Worm (Caenorhabditis elegans) whole organism, L4 larva: ENCODE measurements around the gene T10G3.3.
"Not testable (repeated sequence)": the region's sequence is repeated elsewhere in the genome, so short reads cannot be mapped to it uniquely, and the experiment has no call there.

Experiments
- F26F4.8 ChIP-seq: fragments of 200-800 bp; sonication (Bioruptor generic); conservative IDR thresholded peaks from 2 replicates; pipeline ENCODE4 v1.3.6; 2022; ENCODE audit warnings: missing genetic modification characterization, missing compliant biosample characterization
- F37D6.2 ChIP-seq: sonication (generic microtip); optimal IDR thresholded peaks from 2 replicates; lab custom pipeline; 2016; ENCODE audit warnings: mild to moderate bottlenecking, missing genetic modification characterization, missing compliant biosample characterization
- F44E2.7 ChIP-seq: fragments of 200-800 bp; sonication (Bioruptor generic); IDR thresholded peaks from 2 replicates; pipeline ENCODE4 v2.1.2; 2022; ENCODE audit warnings: missing genetic modification characterization, missing compliant biosample characterization
- F49E8.2 ChIP-seq: sonication (generic microtip); optimal IDR thresholded peaks from 2 replicates; lab custom pipeline; 2016; ENCODE audit warnings: missing compliant biosample characterization, mild to moderate bottlenecking, missing genetic modification characterization, borderline replicate concordance
- T26A8.4 ChIP-seq: fragments of 200-800 bp; sonication (Bioruptor generic); IDR thresholded peaks from 2 replicates; pipeline ENCODE4 v1.3.6; 2022; ENCODE audit warnings: missing genetic modification characterization, missing compliant biosample characterization
- Y48G9A.11 ChIP-seq: fragments of 200-800 bp; sonication (Bioruptor generic); IDR thresholded peaks from 2 replicates; pipeline ENCODE4 v1.3.6; 2022; ENCODE audit warnings: missing genetic modification reagents, missing genetic modification characterization, missing compliant biosample characterization
- Y75B8A.6 ChIP-seq: fragments of 200-800 bp; sonication (Bioruptor generic); IDR thresholded peaks from 2 replicates; pipeline ENCODE4 v1.3.6; 2022; ENCODE audit warnings: missing genetic modification reagents, missing genetic modification characterization, missing compliant biosample characterization
- ZK337.2 ChIP-seq: fragments of 200-800 bp; sonication (Bioruptor generic); IDR thresholded peaks from 2 replicates; pipeline ENCODE4 v1.3.6; 2022; ENCODE audit warnings: missing genetic modification reagents, missing genetic modification characterization, missing compliant biosample characterization
- aha-1 ChIP-seq: fragments of 150-350 bp; peaks from one replicate; lab custom pipeline; 2014; ENCODE audit warnings: missing biosample characterization, missing genetic modification characterization
- aly-2 ChIP-seq: sonication (generic microtip); optimal IDR thresholded peaks from 2 replicates; lab custom pipeline; 2018; ENCODE audit warnings: missing biosample characterization, missing genetic modification characterization
- ceh-28 ChIP-seq: fragments of 150-350 bp; optimal IDR thresholded peaks from 2 replicates; lab custom pipeline; 2014; ENCODE audit warnings: missing biosample characterization, missing genetic modification reagents, missing genetic modification characterization
- ceh-44 ChIP-seq: fragments of 200-800 bp; sonication (Bioruptor generic); IDR thresholded peaks from 2 replicates; pipeline ENCODE4 v1.3.6; 2022; ENCODE audit warnings: missing genetic modification reagents, missing genetic modification characterization, missing compliant biosample characterization
- ctbp-1 ChIP-seq: fragments of 200-800 bp; sonication (Bioruptor generic); IDR thresholded peaks from 2 replicates; pipeline ENCODE4 v1.3.6; 2022; ENCODE audit warnings: missing genetic modification reagents, missing genetic modification characterization, missing compliant biosample characterization
- daf-16 ChIP-seq, 3 experiments: sonication (generic microtip); optimal IDR thresholded peaks; 2 replicates each; lab custom pipeline; 2016 to 2017; ENCODE audit warnings: missing genetic modification characterization in 3 of 3, missing genetic modification reagents in 3 of 3, mild to moderate bottlenecking in 2 of 3, missing compliant biosample characterization in 2 of 3, missing biosample characterization in 1 of 3, moderate library complexity in 1 of 3
- daf-8 ChIP-seq: fragments of 200-800 bp; sonication (Bioruptor generic); IDR thresholded peaks from 2 replicates; pipeline ENCODE4 v1.3.6; 2022; ENCODE audit warnings: missing genetic modification characterization, missing compliant biosample characterization
- dmd-8 ChIP-seq: fragments of 200-800 bp; sonication (Bioruptor generic); IDR thresholded peaks from 2 replicates; pipeline ENCODE4 v1.3.6; 2022; ENCODE audit warnings: missing genetic modification characterization, missing compliant biosample characterization
- dve-1 ChIP-seq: sonication (generic microtip); optimal IDR thresholded peaks from 2 replicates; lab custom pipeline; 2017; ENCODE audit warnings: antibody characterized with exemption, mild to moderate bottlenecking, missing genetic modification characterization, missing compliant biosample characterization; ENCODE audit not compliant: insufficient read depth
- egl-27 ChIP-seq: sonication (generic microtip); optimal IDR thresholded peaks from 3 replicates; lab custom pipeline; 2017; ENCODE audit warnings: missing biosample characterization, missing genetic modification reagents, missing genetic modification characterization
- fkh-10 ChIP-seq: fragments of 150-350 bp; optimal IDR thresholded peaks from 2 replicates; lab custom pipeline; 2014; ENCODE audit warnings: missing biosample characterization, missing genetic modification reagents, missing genetic modification characterization
- fos-1 ChIP-seq: fragments of 150-350 bp; optimal IDR thresholded peaks from 2 replicates; lab custom pipeline; 2014; ENCODE audit warnings: missing biosample characterization, missing genetic modification characterization
- gei-8 ChIP-seq: fragments of 200-800 bp; sonication (Bioruptor generic); optimal IDR thresholded peaks from 2 replicates; lab custom pipeline; 2018; ENCODE audit warnings: mild to moderate bottlenecking, missing genetic modification characterization, missing compliant biosample characterization
- hlh-30 ChIP-seq: sonication (generic microtip); optimal IDR thresholded peaks from 2 replicates; lab custom pipeline; 2017; ENCODE audit warnings: antibody characterized with exemption, mild to moderate bottlenecking, missing genetic modification characterization, missing compliant biosample characterization; ENCODE audit not compliant: insufficient read depth
- jun-1 ChIP-seq: fragments of 150-350 bp; optimal IDR thresholded peaks from 2 replicates; lab custom pipeline; 2014; ENCODE audit warnings: missing biosample characterization, missing genetic modification reagents, missing genetic modification characterization
- lim-7 ChIP-seq: fragments of 200-800 bp; sonication (Bioruptor generic); IDR thresholded peaks from 2 replicates; pipeline ENCODE4 v1.3.6; 2022; ENCODE audit warnings: missing genetic modification characterization, missing compliant biosample characterization
- lin-38 ChIP-seq: fragments of 200-800 bp; sonication (Bioruptor generic); IDR thresholded peaks from 2 replicates; pipeline ENCODE4 v1.3.6; 2022; ENCODE audit warnings: missing genetic modification reagents, missing genetic modification characterization, missing compliant biosample characterization
- madf-5 ChIP-seq, 2 experiments: fragments of 200-800 bp; sonication (Bioruptor generic); IDR thresholded peaks; 2 replicates each; pipeline ENCODE4 v1.3.6; 2022; ENCODE audit warnings: missing compliant biosample characterization in 2 of 2, missing genetic modification characterization in 2 of 2
- mdt-29 ChIP-seq: fragments of 200-800 bp; sonication (Bioruptor generic); IDR thresholded peaks from 2 replicates; pipeline ENCODE4 v1.3.6; 2022; ENCODE audit warnings: missing genetic modification reagents, missing genetic modification characterization, missing compliant biosample characterization
- mes-2 ChIP-seq: sonication (generic microtip); optimal IDR thresholded peaks from 2 replicates; lab custom pipeline; 2016; ENCODE audit warnings: missing genotype, mild to moderate bottlenecking, missing genetic modification characterization, missing compliant biosample characterization; ENCODE audit not compliant: poor library complexity, severe bottlenecking
- nhr-28 ChIP-seq: fragments of 150-350 bp; optimal IDR thresholded peaks from 2 replicates; lab custom pipeline; 2014; ENCODE audit warnings: missing biosample characterization, missing genetic modification characterization
- nhr-41 ChIP-seq: fragments of 200-800 bp; sonication (Bioruptor generic); IDR thresholded peaks from 2 replicates; pipeline ENCODE4 v1.3.6; 2022; ENCODE audit warnings: missing genetic modification reagents, missing genetic modification characterization, missing compliant biosample characterization
- nhr-48 ChIP-seq: sonication (generic microtip); optimal IDR thresholded peaks from 2 replicates; lab custom pipeline; 2016; ENCODE audit warnings: mild to moderate bottlenecking, missing genetic modification characterization, missing compliant biosample characterization
- nhr-76 ChIP-seq: fragments of 150-350 bp; optimal IDR thresholded peaks from 2 replicates; lab custom pipeline; 2014; ENCODE audit warnings: missing biosample characterization, missing genetic modification characterization
- saeg-2 ChIP-seq: fragments of 200-800 bp; sonication (Bioruptor generic); IDR thresholded peaks from 2 replicates; pipeline ENCODE4 v1.3.6; 2022; ENCODE audit warnings: missing genetic modification reagents, missing genetic modification characterization, missing compliant biosample characterization
- sdz-12 ChIP-seq: fragments of 200-800 bp; sonication (Bioruptor generic); optimal IDR thresholded peaks from 2 replicates; lab custom pipeline; 2018; ENCODE audit warnings: mild to moderate bottlenecking, missing genetic modification characterization, missing compliant biosample characterization
- set-16 ChIP-seq: fragments of 200-800 bp; sonication (Bioruptor generic); IDR thresholded peaks from 2 replicates; pipeline ENCODE4 v1.3.6; 2022; ENCODE audit warnings: missing genetic modification reagents, missing genetic modification characterization, missing compliant biosample characterization
- skn-1 ChIP-seq: fragments of 150-350 bp; optimal IDR thresholded peaks from 2 replicates; lab custom pipeline; 2014; ENCODE audit warnings: missing biosample characterization, missing genetic modification characterization
- snpc-1.2 ChIP-seq: fragments of 200-800 bp; sonication (Bioruptor generic); IDR thresholded peaks from 2 replicates; pipeline ENCODE4 v1.3.6; 2022; ENCODE audit warnings: missing genetic modification reagents, missing genetic modification characterization, missing compliant biosample characterization
- spr-1 ChIP-seq: sonication (generic microtip); optimal IDR thresholded peaks from 2 replicates; lab custom pipeline; 2016; ENCODE audit warnings: mild to moderate bottlenecking, missing genetic modification characterization, missing compliant biosample characterization
- unc-130 ChIP-seq: sonication (generic microtip); optimal IDR thresholded peaks from 2 replicates; lab custom pipeline; 2016; ENCODE audit warnings: missing genetic modification reagents, missing genetic modification characterization, missing compliant biosample characterization
- vab-7 ChIP-seq: fragments of 200-800 bp; sonication (Bioruptor generic); IDR thresholded peaks from 2 replicates; pipeline ENCODE4 v1.3.6; 2022; ENCODE audit warnings: missing genetic modification reagents, missing genetic modification characterization, missing compliant biosample characterization
- zag-1 ChIP-seq: fragments of 150-350 bp; optimal IDR thresholded peaks from 2 replicates; lab custom pipeline; 2014; ENCODE audit warnings: missing biosample characterization, missing genetic modification characterization
- zfp-2 ChIP-seq: sonication (generic microtip); optimal IDR thresholded peaks from 2 replicates; lab custom pipeline; 2016; ENCODE audit warnings: mild to moderate bottlenecking, missing genetic modification characterization, missing compliant biosample characterization
- zfp-3 ChIP-seq: fragments of 200-800 bp; sonication (Bioruptor generic); conservative IDR thresholded peaks from 2 replicates; pipeline ENCODE4 v1.3.6; 2022; ENCODE audit warnings: missing genetic modification reagents, missing genetic modification characterization, missing compliant biosample characterization

Gene T10G3.3

DNA sequence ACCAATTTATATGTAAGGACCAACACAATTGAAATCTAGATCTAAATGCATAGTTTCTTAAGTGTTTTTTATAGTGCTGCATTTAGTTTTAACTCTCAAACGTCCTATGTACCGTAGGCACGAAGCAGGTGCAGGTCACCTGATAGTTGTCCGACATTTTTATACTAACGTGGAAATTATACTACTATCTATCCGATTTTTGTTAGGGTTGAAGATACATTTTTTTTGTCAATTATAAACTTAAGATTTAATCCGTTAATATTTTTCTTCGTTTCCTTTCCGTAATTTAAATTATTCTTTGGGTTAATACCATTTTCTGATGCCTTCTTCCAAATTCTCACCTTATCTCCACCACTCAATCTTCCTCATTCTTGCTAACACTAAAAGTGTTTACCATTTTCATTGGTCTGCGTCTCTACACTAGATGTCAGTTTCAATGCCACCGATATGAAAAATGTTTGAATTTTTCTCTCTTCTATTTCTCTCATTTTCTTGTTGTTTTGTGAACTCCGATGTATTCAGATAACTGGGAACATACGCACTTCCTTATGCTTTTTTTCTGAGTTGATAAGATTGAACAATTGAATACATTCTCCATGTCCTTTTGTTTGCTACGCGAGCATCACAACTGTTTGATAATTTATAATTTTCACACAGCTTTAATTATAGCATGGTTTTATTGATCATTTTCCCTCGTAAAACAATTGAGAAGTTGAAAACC, 44.6 kb downstream of the T10G3.3 start, which contains the start of gene Y2H9A.4 (continued):
- no peak for TF ChIP-seq daf-16 (GFP tag; optimal IDR thresholded peaks at IDR 0.05; lab: Kevin White, UChicago)
- TF ChIP-seq daf-16 (tag; optimal IDR thresholded peaks at IDR 0.05; lab: Kevin White, UChicago): peak; percentile 93
- no peak for TF ChIP-seq F37D6.2 (tag; lab: Kevin White, UChicago)
- TF ChIP-seq F26F4.8 (GFP tag; lab: Robert Waterston, UW): no peak
- no peak for TF ChIP-seq zfp-2 (tag; lab: Kevin White, UChicago)
- no peak for TF ChIP-seq ctbp-1
- no peak for TF ChIP-seq daf-8
- TF ChIP-seq gei-8 (GFP tag; lab: Kevin White, UChicago): no peak
- no peak for TF ChIP-seq ceh-44 (GFP tag; lab: Robert Waterston, UW)
- TF ChIP-seq madf-5 (GFP tag; IDR thresholded peaks at IDR 0.05; lab: Robert Waterston, UW): no peak
- TF ChIP-seq mes-2 (tag; lab: Kevin White, UChicago): no peak
- no peak for TF ChIP-seq ceh-28 (tag; lab: Kevin White, UChicago)
- no peak for TF ChIP-seq spr-1 (tag; lab: Kevin White, UChicago)
- peak; percentile 84 for TF ChIP-seq nhr-28
- TF ChIP-seq, all 104 proteins: peak for 6

DNA sequence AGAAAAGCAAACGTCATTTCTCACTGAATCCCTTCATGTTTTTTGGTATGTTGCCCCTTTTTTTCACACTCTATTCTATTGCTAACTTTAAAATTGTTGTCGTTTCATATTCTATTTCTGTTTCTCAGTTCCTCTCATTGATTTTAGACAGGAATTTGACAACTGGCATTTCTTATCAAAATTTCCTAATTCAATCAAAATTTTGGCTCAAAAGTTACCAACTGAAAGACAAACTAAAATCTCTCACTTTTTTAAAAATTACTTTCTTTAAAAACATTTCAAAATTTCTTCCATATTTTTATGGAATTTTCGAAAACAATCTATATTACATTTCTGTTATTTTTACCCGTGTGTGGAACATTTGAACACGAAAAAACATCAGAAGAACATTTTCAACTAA, 46.5 kb downstream of the T10G3.3 start, which contains the start of gene Y2H9A.6:
TSS of gene Y2H9A.6 (plus strand) at position 301 of the 400 bp plus-strand sequence.
- TF ChIP-seq Y75B8A.6 (GFP tag; lab: Robert Waterston, UW); aly-2; nhr-48: not testable (repeated sequence)

DNA sequence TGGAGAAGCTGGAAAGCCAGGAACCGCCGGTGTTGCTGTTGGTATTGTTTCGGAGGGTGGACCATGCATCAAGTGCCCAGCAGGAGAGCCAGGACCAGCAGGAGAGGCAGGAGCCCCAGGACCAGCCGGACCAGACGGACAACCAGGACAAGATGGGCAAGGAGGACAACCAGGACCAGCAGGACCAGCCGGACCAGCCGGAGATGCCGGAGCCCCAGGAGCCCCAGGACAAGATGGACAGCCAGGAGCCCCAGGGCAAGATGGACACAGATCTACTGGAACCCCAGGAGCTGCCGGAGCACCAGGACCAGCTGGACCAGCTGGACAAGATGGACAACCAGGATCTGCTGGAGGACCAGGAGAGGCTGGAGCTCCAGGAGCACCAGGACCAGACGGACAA, 47.2 kb downstream of the T10G3.3 start:
- TF ChIP-seq F44E2.7 (GFP tag; lab: Robert Waterston, UW) (0 out of 2 replicates have a peak, but pooled peaks have one; percentile 25), set-16 (GFP tag; lab: Robert Waterston, UW) (peak; percentile 98), lim-7 (GFP tag; lab: Robert Waterston, UW) (0 out of 2 replicates have a peak, but pooled peaks have one; percentile 17), lin-38 (GFP tag; lab: Robert Waterston, UW) (peak; percentile 22; the same call in 1 of the 2 replicates), dmd-8 (GFP tag; lab: Robert Waterston, UW) (0 out of 2 replicates have a peak, but pooled peaks have one; percentile 40), ceh-28 (tag; lab: Kevin White, UChicago) (no peak), Y75B8A.6 (GFP tag; lab: Robert Waterston, UW) (no peak), aha-1 (no peak), aly-2 (no peak), mes-2 (tag; lab: Kevin White, UChicago) (no peak), zfp-3 (GFP tag; lab: Robert Waterston, UW) (no peak), zag-1 (no peak), fkh-10 (GFP tag; lab: Kevin White, UChicago) (no peak), madf-5 (GFP tag; IDR thresholded peaks at IDR 0.05; lab: Robert Waterston, UW) (no peak), snpc-1.2 (GFP tag; lab: Robert Waterston, UW) (peak; percentile 38; the same call in 1 of the 2 replicates), ctbp-1 (no peak), T26A8.4 (GFP tag; lab: Robert Waterston, UW) (0 out of 2 replicates have a peak, but pooled peaks have one; percentile 44), ZK337.2 (GFP tag; lab: Robert Waterston, UW) (no peak), vab-7 (no peak)

DNA sequence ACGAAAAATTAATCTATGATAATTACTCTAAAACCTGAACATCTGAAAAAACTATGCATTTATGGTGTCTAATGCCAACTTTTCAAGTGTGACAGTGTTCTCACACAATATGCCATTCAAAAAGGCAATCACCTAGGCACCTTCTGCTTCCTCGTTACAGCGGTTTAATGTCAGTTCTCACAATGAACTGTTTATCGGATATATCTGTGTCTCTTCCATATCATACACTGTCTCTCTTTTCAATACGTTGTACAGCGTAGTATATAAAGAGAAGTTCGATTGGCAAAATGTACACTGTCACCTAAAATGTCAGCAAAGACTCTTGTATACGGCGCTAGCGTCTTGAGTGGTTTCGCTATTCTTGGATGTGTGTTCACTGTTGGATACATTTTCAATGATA, 48.3 kb downstream of the T10G3.3 start, which contains the start of gene col-162:
TSS of gene col-162 (plus strand) at position 301 of the 400 bp plus-strand sequence.
- TF ChIP-seq madf-5 (GFP tag; IDR thresholded peaks at IDR 0.05; lab: Robert Waterston, UW): no peak
- TF ChIP-seq hlh-30 (tag; lab: Kevin White, UChicago): no peak
- TF ChIP-seq unc-130 (GFP tag; lab: Kevin White, UChicago): no peak
- TF ChIP-seq Y48G9A.11 (GFP tag; lab: Robert Waterston, UW): no peak
- TF ChIP-seq nhr-48: no peak
- no peak for TF ChIP-seq snpc-1.2 (GFP tag; lab: Robert Waterston, UW)
- TF ChIP-seq dve-1: no peak
- no peak for TF ChIP-seq jun-1
- no peak for TF ChIP-seq skn-1 (tag; lab: Kevin White, UChicago)
- TF ChIP-seq mdt-29 (GFP tag; lab: Robert Waterston, UW): no peak
- TF ChIP-seq nhr-41 (GFP tag; lab: Robert Waterston, UW): no peak
- no peak for TF ChIP-seq F49E8.2 (tag; lab: Kevin White, UChicago)
- no peak for TF ChIP-seq aly-2
- TF ChIP-seq fos-1 (tag; lab: Kevin White, UChicago): no peak
- TF ChIP-seq nhr-76: no peak
- TF ChIP-seq ZK337.2 (GFP tag; lab: Robert Waterston, UW): no peak
- TF ChIP-seq egl-27 (tag; lab: Kevin White, UChicago): no peak
- no peak for TF ChIP-seq dmd-8 (GFP tag; lab: Robert Waterston, UW)
- no peak for TF ChIP-seq sdz-12 (GFP tag; lab: Kevin White, UChicago)
- TF ChIP-seq saeg-2 (GFP tag; lab: Robert Waterston, UW): no peak
